Worm (Caenorhabditis elegans) whole organism, L1 larva: ENCODE results near the gene F55F10.3.

Source experiments
- C04F5.9 ChIP-seq: sonication (generic microtip); optimal IDR thresholded peaks from 2 replicates; lab custom pipeline; 2016; ENCODE audit warnings: missing genetic modification characterization, missing compliant biosample characterization
- C34B4.2 ChIP-seq: sonication (generic microtip); optimal IDR thresholded peaks from 2 replicates; lab custom pipeline; 2017; ENCODE audit warnings: mild to moderate bottlenecking, missing genetic modification characterization, missing compliant biosample characterization
- F16B12.6 ChIP-seq: fragments of 150-350 bp; optimal IDR thresholded peaks from 2 replicates; lab custom pipeline; 2014; ENCODE audit warnings: missing biosample characterization, missing genetic modification characterization
- Y116A8C.19 ChIP-seq: sonication (generic microtip); optimal IDR thresholded peaks from 2 replicates; lab custom pipeline; 2016; ENCODE audit warnings: missing compliant biosample characterization, missing genetic modification characterization, borderline replicate concordance
- alr-1 ChIP-seq: fragments of 200-800 bp; sonication (Bioruptor generic); optimal IDR thresholded peaks from 2 replicates; lab custom pipeline; 2018; ENCODE audit warnings: borderline replicate concordance, mild to moderate bottlenecking, missing genetic modification characterization, missing compliant biosample characterization
- ama-1 ChIP-seq: fragments of 150-350 bp; optimal IDR thresholded peaks from 2 replicates; lab custom pipeline; 2014
- blmp-1 ChIP-seq: fragments of 150-350 bp; optimal IDR thresholded peaks from 2 replicates; lab custom pipeline; 2014; ENCODE audit warnings: missing biosample characterization, missing genetic modification characterization
- ceh-63 ChIP-seq: fragments of 200-800 bp; sonication (Bioruptor generic); optimal IDR thresholded peaks from 2 replicates; lab custom pipeline; 2018; ENCODE audit warnings: mild to moderate bottlenecking, missing genetic modification characterization, missing compliant biosample characterization
- ceh-90 ChIP-seq: sonication (generic microtip); optimal IDR thresholded peaks from 2 replicates; lab custom pipeline; 2016; ENCODE audit warnings: missing genetic modification characterization, missing compliant biosample characterization
- dsc-1 ChIP-seq: sonication (generic microtip); optimal IDR thresholded peaks from 2 replicates; lab custom pipeline; 2016; ENCODE audit warnings: mild to moderate bottlenecking, missing genetic modification characterization, missing compliant biosample characterization
- efl-1 ChIP-seq, 4 experiments: fragments of 150-350 bp; optimal IDR thresholded peaks in 3 of 4; peaks in 1 of 4; 1 replicate in 1 of 4; 2 replicates in 3 of 4; lab custom pipeline; 2014; ENCODE audit warnings: missing biosample characterization in 2 of 4, missing genetic modification characterization in 2 of 4, missing genetic modification reagents in 2 of 4
- efl-3 ChIP-seq: fragments of 200-800 bp; sonication (Bioruptor generic); optimal IDR thresholded peaks from 2 replicates; lab custom pipeline; 2018; ENCODE audit warnings: mild to moderate bottlenecking, missing genetic modification characterization, missing compliant biosample characterization
- egl-13 ChIP-seq: sonication (generic microtip); optimal IDR thresholded peaks from 2 replicates; lab custom pipeline; 2016; ENCODE audit warnings: missing genotype, missing genetic modification reagents, missing genetic modification characterization, missing compliant biosample characterization
- egl-27 ChIP-seq, 2 experiments: fragments of 150-350 bp in 1 of 2; sonication (generic microtip); optimal IDR thresholded peaks; 3 replicates each; lab custom pipeline; 2017 to 2018; ENCODE audit warnings: missing biosample characterization in 2 of 2, missing genetic modification characterization in 2 of 2, missing genetic modification reagents in 2 of 2
- elt-2 ChIP-seq: sonication (generic microtip); optimal IDR thresholded peaks from 2 replicates; lab custom pipeline; 2016; ENCODE audit warnings: missing genetic modification characterization, mild to moderate bottlenecking, inconsistent platforms, missing compliant biosample characterization, missing genetic modification reagents
- ets-5 ChIP-seq: fragments of 200-800 bp; sonication (Bioruptor generic); IDR thresholded peaks from 2 replicates; pipeline ENCODE4 v1.3.6; 2022; ENCODE audit warnings: missing genetic modification characterization, missing compliant biosample characterization
- fkh-4 ChIP-seq: sonication (generic microtip); optimal IDR thresholded peaks from 2 replicates; lab custom pipeline; 2016; ENCODE audit warnings: missing compliant biosample characterization, missing genetic modification characterization, borderline replicate concordance
- fkh-8 ChIP-seq: sonication (generic microtip); optimal IDR thresholded peaks from 2 replicates; lab custom pipeline; 2016; ENCODE audit warnings: mild to moderate bottlenecking, missing genetic modification characterization, missing compliant biosample characterization
- fos-1 ChIP-seq: fragments of 150-350 bp; optimal IDR thresholded peaks from 2 replicates; lab custom pipeline; 2014; ENCODE audit warnings: missing biosample characterization, missing genetic modification characterization
- isw-1 ChIP-seq: fragments of 200-800 bp; sonication (Bioruptor generic); IDR thresholded peaks from 2 replicates; pipeline ENCODE4 v1.3.6; 2022; ENCODE audit warnings: missing genetic modification characterization, missing compliant biosample characterization
- lin-15B ChIP-seq: fragments of 150-350 bp; sonication (generic microtip); optimal IDR thresholded peaks from 3 replicates; lab custom pipeline; 2014; ENCODE audit warnings: missing biosample characterization, missing genetic modification characterization
- lin-39 ChIP-seq: fragments of 150-350 bp; optimal IDR thresholded peaks from 2 replicates; lab custom pipeline; 2014; ENCODE audit warnings: missing biosample characterization, missing genetic modification reagents, missing genetic modification characterization
- lir-3 ChIP-seq: sonication (generic microtip); optimal IDR thresholded peaks from 2 replicates; lab custom pipeline; 2016; ENCODE audit warnings: mild to moderate bottlenecking, missing genetic modification characterization, moderate library complexity, missing compliant biosample characterization; ENCODE audit not compliant: poor library complexity
- lsy-2 ChIP-seq, 2 experiments: fragments of 150-350 bp; optimal IDR thresholded peaks; 2 replicates each; lab custom pipeline; 2014; ENCODE audit warnings: missing biosample characterization in 2 of 2, missing genetic modification characterization in 2 of 2
- mab-9 ChIP-seq: fragments of 200-800 bp; sonication (Bioruptor generic); IDR thresholded peaks from 2 replicates; pipeline ENCODE4 v1.3.6; 2022; ENCODE audit warnings: missing genetic modification reagents, missing genetic modification characterization, missing compliant biosample characterization
- mef-2 ChIP-seq: fragments of 150-350 bp; optimal IDR thresholded peaks from 2 replicates; lab custom pipeline; 2014; ENCODE audit warnings: missing biosample characterization, missing genetic modification characterization
- nhr-11 ChIP-seq: fragments of 150-350 bp; optimal IDR thresholded peaks from 2 replicates; lab custom pipeline; 2014; ENCODE audit warnings: missing biosample characterization, missing genetic modification characterization
- nhr-12 ChIP-seq: sonication (generic microtip); optimal IDR thresholded peaks from 2 replicates; lab custom pipeline; 2017; ENCODE audit warnings: missing biosample characterization, missing genetic modification characterization
- nhr-19 ChIP-seq: fragments of 200-800 bp; sonication (Bioruptor generic); conservative IDR thresholded peaks from 2 replicates; pipeline ENCODE4 v1.3.6; 2022; ENCODE audit warnings: missing genetic modification characterization, missing compliant biosample characterization
- nhr-71 ChIP-seq: sonication (generic microtip); optimal IDR thresholded peaks from 2 replicates; lab custom pipeline; 2016; ENCODE audit warnings: mild to moderate bottlenecking, missing genetic modification characterization, moderate library complexity, missing compliant biosample characterization
- nhr-76 ChIP-seq: sonication (generic microtip); optimal IDR thresholded peaks from 2 replicates; lab custom pipeline; 2017; ENCODE audit warnings: missing biosample characterization, missing genetic modification characterization
- nhr-85 ChIP-seq: sonication (generic microtip); peaks from one replicate; lab custom pipeline; 2016; ENCODE audit warnings: missing genetic modification characterization, inconsistent platforms, missing compliant biosample characterization
- pag-3 ChIP-seq: sonication (generic microtip); optimal IDR thresholded peaks from 2 replicates; lab custom pipeline; 2017; ENCODE audit warnings: missing genetic modification characterization, mild to moderate bottlenecking, missing compliant biosample characterization, antibody characterized with exemption, borderline replicate concordance; ENCODE audit not compliant: insufficient read depth
- pax-3 ChIP-seq: fragments of 200-800 bp; sonication (Bioruptor generic); optimal IDR thresholded peaks from 2 replicates; lab custom pipeline; 2018; ENCODE audit warnings: mild to moderate bottlenecking, missing genetic modification characterization, moderate library complexity, missing compliant biosample characterization
- pqm-1 ChIP-seq: sonication (generic microtip); optimal IDR thresholded peaks from 3 replicates; lab custom pipeline; 2017; ENCODE audit warnings: missing biosample characterization, missing genetic modification characterization
- rnt-1 ChIP-seq: sonication (generic microtip); optimal IDR thresholded peaks from 2 replicates; lab custom pipeline; 2016; ENCODE audit warnings: mild to moderate bottlenecking, missing genetic modification characterization, moderate library complexity, missing compliant biosample characterization
- skn-1 ChIP-seq: fragments of 150-350 bp; optimal IDR thresholded peaks from 2 replicates; lab custom pipeline; 2014; ENCODE audit warnings: missing biosample characterization, missing genetic modification characterization
- snpc-4 ChIP-seq: fragments of 150-350 bp; optimal IDR thresholded peaks from 2 replicates; lab custom pipeline; 2014; ENCODE audit warnings: missing biosample characterization, missing genetic modification characterization
- snu-23 ChIP-seq: sonication (generic microtip); optimal IDR thresholded peaks from 2 replicates; lab custom pipeline; 2016; ENCODE audit warnings: missing genetic modification characterization, missing compliant biosample characterization
- sox-4 ChIP-seq: sonication (generic microtip); optimal IDR thresholded peaks from 2 replicates; lab custom pipeline; 2016; ENCODE audit warnings: missing genetic modification characterization, missing compliant biosample characterization
- sptf-1 ChIP-seq: fragments of 150-350 bp; optimal IDR thresholded peaks from 2 replicates; lab custom pipeline; 2014; ENCODE audit warnings: missing biosample characterization, missing genetic modification characterization
- swsn-7 ChIP-seq: sonication (generic microtip); optimal IDR thresholded peaks from 2 replicates; lab custom pipeline; 2016; ENCODE audit warnings: missing genetic modification characterization, missing compliant biosample characterization
- unc-98 ChIP-seq: fragments of 200-800 bp; sonication (Bioruptor generic); IDR thresholded peaks from 2 replicates; pipeline ENCODE4 v1.3.6; 2022; ENCODE audit warnings: missing genetic modification characterization, missing compliant biosample characterization
- zag-1 ChIP-seq: fragments of 150-350 bp; optimal IDR thresholded peaks from 2 replicates; lab custom pipeline; 2014; ENCODE audit warnings: missing biosample characterization, missing genetic modification characterization
- zip-4 ChIP-seq: fragments of 200-800 bp; sonication (Bioruptor generic); optimal IDR thresholded peaks from 2 replicates; lab custom pipeline; 2018; ENCODE audit warnings: mild to moderate bottlenecking, missing genetic modification characterization, moderate library complexity, missing compliant biosample characterization

The F55F10.3 gene

ce11 chrIV:4399418-4400136, 39.8 kb downstream of the F55F10.3 start:
- peak in 1 of 2 experiments; percentile 1 for TF ChIP-seq efl-1 (optimal IDR thresholded peaks at IDR 0.05; lab: Kevin White, UChicago)
- TF ChIP-seq efl-1 (GFP tag; optimal IDR thresholded peaks at IDR 0.05 in 1 of 2; lab: Kevin White, UChicago) = peak in 1 of 2 experiments; percentile 71
- TF ChIP-seq elt-2 (tag; lab: Kevin White, UChicago) = no peak
- peak; percentile 63 for TF ChIP-seq blmp-1
- no peak for TF ChIP-seq fkh-8 (tag; lab: Kevin White, UChicago)
- TF ChIP-seq egl-13 = no peak
- no peak for TF ChIP-seq nhr-19 (GFP tag; lab: Robert Waterston, UW)
- TF ChIP-seq, all 84 proteins: peak for 2

- TF ChIP-seq lin-39 (peak; percentile 74), egl-13 (no peak), sox-4 (tag; lab: Kevin White, UChicago) (no peak), alr-1 (no peak), nhr-85 (tag; lab: Kevin White, UChicago) (peak; percentile 100), nhr-76 (tag; lab: Kevin White, UChicago) (no peak), mef-2 (tag; lab: Kevin White, UChicago) (no peak), zip-4 (GFP tag; lab: Kevin White, UChicago) (no peak), mab-9 (GFP tag; lab: Robert Waterston, UW) (peak; percentile 59), elt-2 (tag; lab: Kevin White, UChicago) (no peak), ets-5 (GFP tag; lab: Robert Waterston, UW) (no peak), skn-1 (tag; lab: Kevin White, UChicago) (peak; percentile 57), C34B4.2 (no peak), unc-98 (GFP tag; lab: Robert Waterston, UW) (no peak), fos-1 (peak; percentile 55), swsn-7 (tag; lab: Kevin White, UChicago) (peak; percentile 43), lir-3 (tag; lab: Kevin White, UChicago) (peak; percentile 16), zag-1 (tag; lab: Kevin White, UChicago) (no peak), fkh-4 (tag; lab: Kevin White, UChicago) (no peak), ceh-63 (no peak), C04F5.9 (tag; lab: Kevin White, UChicago) (no peak), egl-27 (tag; optimal IDR thresholded peaks at IDR 0.05; lab: Kevin White, UChicago) (peak; percentile 58 to 71), rnt-1 (tag; lab: Kevin White, UChicago) (peak; percentile 49), isw-1 (GFP tag; lab: Robert Waterston, UW) (no peak), nhr-19 (GFP tag; lab: Robert Waterston, UW) (peak; percentile 89), lsy-2 (tag; optimal IDR thresholded peaks at IDR 0.05; lab: Kevin White, UChicago) (peak; percentile 72 to 81), lin-15B (tag; lab: Kevin White, UChicago) (no peak), efl-3 (GFP tag; lab: Kevin White, UChicago) (peak; percentile 96), ama-1 (lab: Kevin White, UChicago) (peak; percentile 50), snu-23 (peak; percentile 63), ceh-90 (no peak), pax-3 (tag; lab: Kevin White, UChicago) (peak; percentile 4), Y116A8C.19 (tag; lab: Kevin White, UChicago) (no peak), pqm-1 (no peak), F16B12.6 (tag; lab: Kevin White, UChicago) (no peak), dsc-1 (tag; lab: Kevin White, UChicago) (no peak), nhr-12 (tag; lab: Kevin White, UChicago) (no peak), pag-3 (tag; lab: Kevin White, UChicago) (no peak), snpc-4 (tag; lab: Kevin White, UChicago) (no peak), nhr-11 (tag; lab: Kevin White, UChicago) (peak; percentile 68), sptf-1 (tag; lab: Kevin White, UChicago) (no peak), nhr-71 (tag; lab: Kevin White, UChicago) (peak; percentile 88), efl-1 (optimal IDR thresholded peaks at IDR 0.05; lab: Kevin White, UChicago) (peak; percentile 73 to 80), efl-1 (GFP tag; optimal IDR thresholded peaks at IDR 0.05 in 1 of 2; lab: Kevin White, UChicago) (peak; percentile 3 to 92), blmp-1 (peak; percentile 98)
Measured at ce11 chrIV:4400350-4401326, 40.9 kb downstream of the F55F10.3 start, which contains the start of gene Y24D9A.6. TSS of gene Y24D9A.6 (minus strand) at chrIV:4400400.
